Worm (Caenorhabditis elegans) whole organism, early embryonic: Measurements from ENCODE around the gene nhr-6.
A peak's percentile ranks its signal among the peaks of the same experiment; 100 is the strongest.

Experiments
- B0310.2 ChIP-seq: sonication (generic microtip); optimal IDR thresholded peaks from 2 replicates; lab custom pipeline; 2016; ENCODE audit warnings: mild to moderate bottlenecking, missing genetic modification characterization, missing compliant biosample characterization
- F13C5.2 ChIP-seq: sonication (generic microtip); optimal IDR thresholded peaks from 2 replicates; lab custom pipeline; 2017; ENCODE audit warnings: mild to moderate bottlenecking, missing genetic modification characterization, inconsistent platforms, missing compliant biosample characterization
- aly-1 ChIP-seq: sonication (generic microtip); optimal IDR thresholded peaks from 2 replicates; lab custom pipeline; 2016; ENCODE audit warnings: missing genetic modification characterization, missing compliant biosample characterization
- ama-1 ChIP-seq: fragments of 150-350 bp; optimal IDR thresholded peaks from 2 replicates; lab custom pipeline; 2014
- ceh-13 ChIP-seq: fragments of 200-800 bp; sonication (Bioruptor generic); optimal IDR thresholded peaks from 2 replicates; lab custom pipeline; 2018; ENCODE audit warnings: mild to moderate bottlenecking, missing genetic modification characterization, missing compliant biosample characterization
- ceh-36 ChIP-seq: sonication (generic microtip); optimal IDR thresholded peaks from 2 replicates; lab custom pipeline; 2016; ENCODE audit warnings: missing genetic modification characterization, inconsistent platforms, missing compliant biosample characterization
- ets-7 ChIP-seq: sonication (generic microtip); optimal IDR thresholded peaks from 2 replicates; lab custom pipeline; 2016; ENCODE audit warnings: missing genotype, missing genetic modification characterization, missing compliant biosample characterization
- flt-1 ChIP-seq: fragments of 200-800 bp; sonication (Bioruptor generic); IDR thresholded peaks from 2 replicates; pipeline ENCODE4 v1.3.6; 2022; ENCODE audit warnings: missing genetic modification characterization, missing compliant biosample characterization
- hmbx-1 ChIP-seq: sonication (generic microtip); optimal IDR thresholded peaks from 2 replicates; lab custom pipeline; 2016; ENCODE audit warnings: mild to moderate bottlenecking, missing genetic modification characterization, missing compliant biosample characterization
- hmg-4 ChIP-seq: fragments of 200-800 bp; sonication (Bioruptor generic); optimal IDR thresholded peaks from 2 replicates; lab custom pipeline; 2018; ENCODE audit warnings: mild to moderate bottlenecking, missing genetic modification characterization, missing compliant biosample characterization
- hnd-1 ChIP-seq: sonication (generic microtip); optimal IDR thresholded peaks from 2 replicates; lab custom pipeline; 2016; ENCODE audit warnings: missing genetic modification characterization, missing compliant biosample characterization
- pes-1 ChIP-seq: fragments of 200-800 bp; sonication (Bioruptor generic); IDR thresholded peaks from 2 replicates; pipeline ENCODE4 v1.3.6; 2022; ENCODE audit warnings: missing genetic modification reagents, missing genetic modification characterization, missing compliant biosample characterization
- scrt-1 ChIP-seq: fragments of 200-800 bp; sonication (Bioruptor generic); IDR thresholded peaks from 2 replicates; pipeline ENCODE4 v1.3.6; 2022; ENCODE audit warnings: missing genetic modification characterization, missing compliant biosample characterization
- sea-1 ChIP-seq: fragments of 200-800 bp; sonication (Bioruptor generic); conservative IDR thresholded peaks from 2 replicates; pipeline ENCODE4 v1.3.6; 2022; ENCODE audit warnings: missing genetic modification characterization, missing compliant biosample characterization
- tbx-11 ChIP-seq: fragments of 200-800 bp; sonication (Bioruptor generic); IDR thresholded peaks from 2 replicates; pipeline ENCODE4 v1.3.6; 2022; ENCODE audit warnings: missing genetic modification characterization, missing compliant biosample characterization
- tbx-37 ChIP-seq: fragments of 200-800 bp; sonication (Bioruptor generic); conservative IDR thresholded peaks from 2 replicates; pipeline ENCODE4 v1.3.6; 2022; ENCODE audit warnings: missing genetic modification reagents, missing genetic modification characterization, missing compliant biosample characterization
- tra-4 ChIP-seq: sonication (generic microtip); optimal IDR thresholded peaks from 2 replicates; lab custom pipeline; 2017; ENCODE audit warnings: missing genetic modification characterization, missing compliant biosample characterization

Gene nhr-6

DNA sequence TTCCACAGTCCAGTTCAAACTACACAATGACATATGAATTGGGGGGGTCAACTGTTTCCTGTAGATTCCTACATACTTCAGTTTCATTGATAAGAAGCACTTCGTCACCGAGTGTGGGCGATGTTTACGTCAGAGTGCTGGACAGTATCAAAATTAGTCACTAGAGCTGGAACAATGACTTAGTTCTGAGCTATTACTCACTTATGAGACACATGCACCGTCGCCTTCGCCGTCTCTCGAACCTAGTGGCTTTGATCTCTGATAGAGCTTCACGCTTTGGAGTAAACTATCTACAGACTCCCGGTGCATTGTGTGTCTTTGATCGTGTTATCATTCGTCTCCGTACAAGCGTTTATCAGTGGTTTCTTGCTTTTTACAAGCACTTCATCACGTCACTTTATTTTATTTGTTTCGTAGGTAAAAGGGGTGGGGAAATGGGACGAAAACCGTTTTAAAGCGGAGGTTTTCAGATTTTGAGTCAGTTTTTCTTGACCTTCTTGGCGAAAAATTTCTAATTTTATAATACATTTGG lies 1.9 kb upstream of the nhr-6 start:
- no peak for TF ChIP-seq hmg-4

DNA sequence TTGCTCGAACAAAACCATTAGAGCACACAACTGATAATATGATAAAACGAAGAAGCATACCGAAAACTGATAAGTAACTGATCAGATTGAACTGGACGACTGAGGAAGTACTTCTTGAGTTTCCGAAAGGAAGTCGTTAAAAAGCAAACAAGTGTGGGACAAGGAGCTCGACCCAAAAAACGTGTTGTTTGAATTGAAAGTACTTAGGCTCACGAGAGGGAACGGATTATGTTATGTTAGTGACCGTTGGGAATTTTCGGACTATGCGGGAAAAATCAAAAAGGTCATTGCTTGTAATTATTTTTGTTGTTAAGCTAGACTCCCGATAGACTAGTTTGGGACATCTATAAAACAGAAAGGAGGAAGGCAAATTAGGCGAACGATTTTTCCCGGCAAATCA lies 8.3 kb downstream of the nhr-6 start, which contains the start of gene C48D5.3:
TSS of gene C48D5.3 (minus strand) at position 101 of the 400 bp plus-strand sequence.
- TF ChIP-seq B0310.2 (tag; lab: Kevin White, UChicago) (no peak), F13C5.2 (tag; lab: Kevin White, UChicago) (no peak), ama-1 (lab: Kevin White, UChicago) (no peak), sea-1 (GFP tag; lab: Robert Waterston, UW) (no peak), flt-1 (GFP tag; lab: Robert Waterston, UW) (no peak), ceh-13 (GFP tag; lab: Kevin White, UChicago) (no peak), scrt-1 (GFP tag; lab: Robert Waterston, UW) (no peak), ceh-36 (tag; lab: Kevin White, UChicago) (no peak), tra-4 (tag; lab: Kevin White, UChicago) (no peak), tbx-37 (GFP tag; lab: Robert Waterston, UW) (no peak), hmbx-1 (no peak)

DNA sequence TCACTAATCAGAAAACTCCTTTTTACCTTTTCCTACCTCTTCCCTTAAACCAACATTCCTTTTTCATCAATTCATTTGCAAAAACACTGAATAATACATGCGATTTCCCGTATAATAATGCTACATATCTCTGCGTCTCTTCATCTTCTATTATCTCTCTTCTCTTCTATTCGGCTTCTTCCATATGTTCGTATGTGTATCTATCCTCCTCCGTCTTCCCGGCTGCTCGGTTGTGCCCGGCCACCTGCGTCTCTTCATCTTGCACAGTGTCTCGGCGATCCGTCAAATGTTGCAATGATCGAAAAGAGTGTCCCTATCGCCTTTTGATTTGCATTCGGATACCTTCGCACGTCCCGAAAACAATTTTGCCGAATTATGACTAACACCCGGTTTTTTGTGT lies 10.0 kb downstream of the nhr-6 start:
- peak; percentile 34 for TF ChIP-seq hmg-4
- TF ChIP-seq F13C5.2 (tag; lab: Kevin White, UChicago): no peak

DNA sequence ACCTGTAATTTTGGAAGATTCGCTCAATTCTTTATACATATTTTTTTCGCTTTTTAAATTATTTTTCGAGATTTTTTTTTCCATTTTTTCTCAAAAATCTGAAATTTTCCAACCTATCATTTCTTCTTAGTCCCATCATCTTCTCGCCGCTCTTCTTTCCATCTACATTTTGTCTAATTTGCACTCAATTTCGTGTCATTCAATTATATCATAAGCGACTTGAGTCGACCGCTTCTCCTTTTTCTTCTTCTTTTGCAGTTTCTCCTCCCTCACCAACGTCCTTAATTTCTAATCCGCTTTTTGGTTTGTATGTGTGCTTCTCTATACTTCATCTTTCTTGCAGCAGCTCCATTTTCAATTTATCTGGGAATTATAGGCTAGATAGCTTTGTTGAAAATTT lies 14.8 kb downstream of the nhr-6 start:
- no peak for TF ChIP-seq scrt-1 (GFP tag; lab: Robert Waterston, UW)
- no peak for TF ChIP-seq pes-1
- no peak for TF ChIP-seq B0310.2 (tag; lab: Kevin White, UChicago)
- TF ChIP-seq tra-4 (tag; lab: Kevin White, UChicago): no peak
- no peak for TF ChIP-seq hnd-1 (tag; lab: Kevin White, UChicago)
- TF ChIP-seq hmg-4: no peak
- TF ChIP-seq sea-1 (GFP tag; lab: Robert Waterston, UW): no peak
- TF ChIP-seq hmbx-1: no peak
- TF ChIP-seq flt-1 (GFP tag; lab: Robert Waterston, UW): no peak
- TF ChIP-seq ets-7 (tag; lab: Kevin White, UChicago): no peak
- no peak for TF ChIP-seq F13C5.2 (tag; lab: Kevin White, UChicago)
- TF ChIP-seq tbx-37 (GFP tag; lab: Robert Waterston, UW): no peak
- TF ChIP-seq ama-1 (lab: Kevin White, UChicago): no peak
- TF ChIP-seq aly-1 (tag; lab: Kevin White, UChicago): no peak

DNA sequence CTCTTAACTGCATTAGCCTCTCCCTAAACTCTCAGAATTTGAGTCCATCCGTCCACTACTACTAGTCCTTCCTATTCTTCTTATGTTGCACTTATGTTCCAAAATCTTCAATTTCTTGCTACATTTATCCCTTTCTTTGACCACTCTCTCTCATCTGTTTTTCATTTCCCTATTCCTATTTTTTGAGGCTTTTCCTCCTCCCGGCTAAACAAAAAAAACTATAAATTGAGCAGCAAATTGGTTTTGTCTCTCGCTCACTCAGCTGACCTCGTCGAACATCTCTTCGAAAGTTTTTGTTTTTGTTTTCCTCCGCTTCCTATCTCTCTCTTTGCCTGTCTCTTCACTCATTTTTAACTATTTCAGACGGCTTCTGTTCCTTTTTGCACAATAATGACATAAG lies 17.0 kb downstream of the nhr-6 start, which contains the start of gene ptp-1:
TSS of gene ptp-1 (plus strand) at position 358 of the 400 bp plus-strand sequence.
- no peak for TF ChIP-seq hmg-4
- TF ChIP-seq ets-7 (tag; lab: Kevin White, UChicago): no peak
- no peak for TF ChIP-seq hmbx-1
- TF ChIP-seq tbx-37 (GFP tag; lab: Robert Waterston, UW): no peak
- TF ChIP-seq flt-1 (GFP tag; lab: Robert Waterston, UW): no peak
- no peak for TF ChIP-seq ceh-36 (tag; lab: Kevin White, UChicago)
- no peak for TF ChIP-seq sea-1 (GFP tag; lab: Robert Waterston, UW)
- TF ChIP-seq ceh-13 (GFP tag; lab: Kevin White, UChicago): no peak
- TF ChIP-seq hnd-1 (tag; lab: Kevin White, UChicago): no peak

DNA sequence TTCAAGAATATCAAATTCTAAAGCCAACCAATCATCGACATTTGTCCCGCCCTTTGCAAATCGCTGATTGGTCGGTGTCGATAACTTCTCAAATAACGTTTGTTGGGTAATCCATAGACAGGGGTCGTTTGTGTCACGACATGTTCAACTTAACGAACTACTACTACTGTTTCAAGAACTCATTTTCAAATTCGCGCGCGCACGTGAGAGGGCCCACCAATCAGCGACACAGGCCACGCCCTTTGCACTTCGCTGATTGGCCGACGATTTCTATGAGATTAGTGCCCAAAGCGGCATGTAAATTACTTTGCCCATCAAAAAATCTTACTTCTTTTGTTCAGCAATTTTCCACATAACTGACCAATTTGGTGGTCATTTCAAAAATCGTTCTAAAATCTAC lies 21.3 kb downstream of the nhr-6 start:
- TF ChIP-seq sea-1 (GFP tag; lab: Robert Waterston, UW): no peak
- TF ChIP-seq ets-7 (tag; lab: Kevin White, UChicago): no peak
- no peak for TF ChIP-seq scrt-1 (GFP tag; lab: Robert Waterston, UW)
- TF ChIP-seq B0310.2 (tag; lab: Kevin White, UChicago): no peak
- TF ChIP-seq tra-4 (tag; lab: Kevin White, UChicago): no peak
- TF ChIP-seq hmbx-1: no peak
- TF ChIP-seq tbx-37 (GFP tag; lab: Robert Waterston, UW): no peak
- TF ChIP-seq F13C5.2 (tag; lab: Kevin White, UChicago): no peak
- TF ChIP-seq ceh-36 (tag; lab: Kevin White, UChicago): no peak
- no peak for TF ChIP-seq hmg-4
- no peak for TF ChIP-seq hnd-1 (tag; lab: Kevin White, UChicago)
- no peak for TF ChIP-seq aly-1 (tag; lab: Kevin White, UChicago)
- no peak for TF ChIP-seq tbx-11 (GFP tag; lab: Robert Waterston, UW)
- TF ChIP-seq flt-1 (GFP tag; lab: Robert Waterston, UW): no peak
- TF ChIP-seq ama-1 (lab: Kevin White, UChicago): no peak

DNA sequence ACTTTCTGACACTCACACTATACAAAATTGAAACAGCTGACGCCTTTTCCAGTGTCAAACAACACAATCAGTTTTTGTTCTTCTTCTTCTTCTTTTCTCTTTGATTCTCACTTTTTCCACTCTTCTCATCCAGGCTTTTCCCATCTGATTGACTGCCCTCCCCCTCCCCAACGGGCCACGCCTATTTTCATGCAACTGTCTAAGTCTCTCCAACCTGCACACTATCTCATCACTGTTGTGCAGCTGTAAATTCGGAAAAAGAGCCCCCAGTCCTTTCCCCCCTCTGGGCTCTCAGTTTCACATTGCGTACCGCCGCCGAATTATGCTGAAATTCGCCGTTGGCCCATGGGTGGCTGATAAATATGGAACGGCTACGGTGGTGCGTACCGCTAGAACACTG lies 27.9 kb downstream of the nhr-6 start:
- TF ChIP-seq tbx-37 (GFP tag; lab: Robert Waterston, UW) (no peak), scrt-1 (GFP tag; lab: Robert Waterston, UW) (no peak), pes-1 (no peak), hmbx-1 (no peak), tra-4 (tag; lab: Kevin White, UChicago) (no peak), hnd-1 (tag; lab: Kevin White, UChicago) (no peak), flt-1 (GFP tag; lab: Robert Waterston, UW) (no peak), tbx-11 (GFP tag; lab: Robert Waterston, UW) (no peak), ama-1 (lab: Kevin White, UChicago) (no peak), ceh-13 (GFP tag; lab: Kevin White, UChicago) (no peak), B0310.2 (tag; lab: Kevin White, UChicago) (no peak)

DNA sequence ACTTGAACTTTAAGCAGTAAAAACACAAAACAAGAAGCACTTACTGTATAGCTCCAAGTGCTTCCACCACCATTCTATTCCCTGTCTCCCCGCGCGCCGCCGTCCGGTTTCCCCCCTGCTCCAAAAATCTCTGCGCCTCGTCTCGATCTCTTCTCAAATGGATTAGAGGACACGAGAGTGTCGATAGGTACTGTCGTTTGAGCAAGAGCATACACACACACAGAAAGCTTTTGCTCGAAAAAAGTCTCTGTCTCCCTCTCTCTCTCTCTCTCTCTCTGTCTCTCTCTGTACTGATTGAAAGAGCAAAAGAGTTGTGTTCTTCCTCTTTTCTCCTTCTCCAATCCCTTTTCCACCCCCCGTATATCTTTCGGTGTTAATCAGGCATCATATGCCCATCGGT lies 32.3 kb downstream of the nhr-6 start:
- TF ChIP-seq B0310.2 (tag; lab: Kevin White, UChicago) (no peak), hmbx-1 (no peak), tra-4 (tag; lab: Kevin White, UChicago) (no peak), ama-1 (lab: Kevin White, UChicago) (no peak), hnd-1 (tag; lab: Kevin White, UChicago) (no peak), F13C5.2 (tag; lab: Kevin White, UChicago) (no peak), aly-1 (tag; lab: Kevin White, UChicago) (no peak), scrt-1 (GFP tag; lab: Robert Waterston, UW) (no peak), tbx-11 (GFP tag; lab: Robert Waterston, UW) (no peak), tbx-37 (GFP tag; lab: Robert Waterston, UW) (no peak), sea-1 (GFP tag; lab: Robert Waterston, UW) (no peak), ceh-36 (tag; lab: Kevin White, UChicago) (no peak), hmg-4 (no peak), flt-1 (GFP tag; lab: Robert Waterston, UW) (no peak), pes-1 (no peak), ceh-13 (GFP tag; lab: Kevin White, UChicago) (no peak), ets-7 (tag; lab: Kevin White, UChicago) (no peak)
